Fruit fly (Drosophila melanogaster): ENCODE results near the gene Galk.

The Galk gene

dm6 chr3L:8978678-8979413 lies 7.0 kb downstream of the Galk start (continued):
- TF ChIP-seq Dfd (GFP tag; optimal IDR thresholded peaks at IDR 0.05) (no peak), Fer1 (GFP tag; optimal IDR thresholded peaks at IDR 0.05) (peak; percentile 39), slbo (GFP tag; IDR thresholded peaks at IDR 0.05) (no peak), zf30C (GFP tag; optimal IDR thresholded peaks at IDR 0.05) (no peak), CG8290 (GFP tag; optimal IDR thresholded peaks at IDR 0.05) (no peak), CG8290 (tag; optimal IDR thresholded peaks at IDR 0.05) (no peak), so (GFP tag; IDR thresholded peaks at IDR 0.05) (no peak), CG11696 (GFP tag; IDR thresholded peaks at IDR 0.05) (0 out of 2 replicates have a peak, but pooled peaks have one; percentile 21), CG31365 (tag; optimal IDR thresholded peaks at IDR 0.05) (no peak), repo (GFP tag; optimal IDR thresholded peaks at IDR 0.05) (no peak), CG15514 (GFP tag; optimal IDR thresholded peaks at IDR 0.05) (peak; percentile 19), CG34224 (GFP tag; IDR thresholded peaks at IDR 0.05; ENCODE audit: partially characterized antibody) (peak; percentile 73), dmrt11E (tag; optimal IDR thresholded peaks at IDR 0.05) (peak; percentile 17), lilli (GFP tag; optimal IDR thresholded peaks at IDR 0.05) (peak; percentile 28), chif (GFP tag; optimal IDR thresholded peaks at IDR 0.05) (peak in 1 of 2 experiments; percentile 21), sr (GFP tag; IDR thresholded peaks at IDR 0.05) (no peak), CG15601 (tag; optimal IDR thresholded peaks at IDR 0.05) (no peak), CG33557 (GFP tag; optimal IDR thresholded peaks at IDR 0.05) (no peak), Ets65A (GFP tag) (peak; percentile 9), CG34376 (GFP tag; optimal IDR thresholded peaks at IDR 0.05) (peak; percentile 47), CG16863 (GFP tag; optimal IDR thresholded peaks at IDR 0.05) (no peak), hbn (GFP tag; IDR thresholded peaks at IDR 0.05; ENCODE audit: partially characterized antibody) (peak; percentile 15; the same call in 1 of the 2 replicates), Ets97D (GFP tag; optimal IDR thresholded peaks at IDR 0.05) (no peak), CG11398 (GFP tag; optimal IDR thresholded peaks at IDR 0.05) (no peak), CG3838 (GFP tag; optimal IDR thresholded peaks at IDR 0.05) (no peak), Bteb2 (GFP tag; optimal IDR thresholded peaks at IDR 0.05) (no peak), CG4404 (GFP tag; IDR thresholded peaks at IDR 0.05) (0 out of 2 replicates have a peak, but pooled peaks have one; percentile 16), peb (GFP tag; IDR thresholded peaks at IDR 0.05) (no peak), mam (GFP tag; optimal IDR thresholded peaks at IDR 0.05) (no peak), psq (GFP tag; optimal IDR thresholded peaks at IDR 0.05) (peak; percentile 16), hkb (optimal IDR thresholded peaks at IDR 0.05) (no peak), hkb (GFP tag; IDR thresholded peaks at IDR 0.05) (0 out of 2 replicates have a peak, but pooled peaks have one; percentile 8), Myb (GFP tag; optimal IDR thresholded peaks at IDR 0.05) (no peak), lmd (GFP tag; IDR thresholded peaks at IDR 0.05) (peak; percentile 51), HHEX (GFP tag; optimal IDR thresholded peaks at IDR 0.05) (no peak), pros (GFP tag; optimal IDR thresholded peaks at IDR 0.05) (no peak), shn (GFP tag; optimal IDR thresholded peaks at IDR 0.05) (no peak), CG10543 (GFP tag; optimal IDR thresholded peaks at IDR 0.05) (peak; percentile 22), Neu2 (GFP tag; optimal IDR thresholded peaks at IDR 0.05; ENCODE audit: borderline replicate concordance) (no peak), dpn (GFP tag; optimal IDR thresholded peaks at IDR 0.05) (peak in 1 of 2 experiments; percentile 34), Camta (GFP tag; optimal IDR thresholded peaks at IDR 0.05) (no peak), CG6683 (GFP tag; optimal IDR thresholded peaks at IDR 0.05) (no peak), CG17612 (GFP tag; IDR thresholded peaks at IDR 0.05) (no peak), CG11504 (tag; optimal IDR thresholded peaks at IDR 0.05) (no peak), CG12071 (GFP tag; optimal IDR thresholded peaks at IDR 0.05) (no peak), CG14710 (tag; optimal IDR thresholded peaks at IDR 0.05) (no peak), CG14667 (GFP tag; IDR thresholded peaks at IDR 0.05) (no peak), CG9215 (GFP tag; IDR thresholded peaks at IDR 0.05) (no peak), en (GFP tag; optimal IDR thresholded peaks at IDR 0.05) (no peak), sug (tag; optimal IDR thresholded peaks at IDR 0.05) (peak; percentile 15), CG6765 (GFP tag; optimal IDR thresholded peaks at IDR 0.05) (no peak)
